Worm (Caenorhabditis elegans) whole organism, L4/young adult: ENCODE measurements around the gene F49F1.9.

Source experiments
- W03F9.2 ChIP-seq: fragments of 150-350 bp; optimal IDR thresholded peaks from 2 replicates; lab custom pipeline; 2014; ENCODE audit warnings: missing biosample characterization, missing genetic modification characterization
- dao-5 ChIP-seq: sonication (generic microtip); optimal IDR thresholded peaks from 2 replicates; lab custom pipeline; 2016; ENCODE audit warnings: missing genotype, missing genetic modification characterization, moderate library complexity, missing compliant biosample characterization
- him-1 ChIP-seq: sonication (generic microtip); optimal IDR thresholded peaks from 2 replicates; lab custom pipeline; 2016; ENCODE audit warnings: missing genotype, missing genetic modification reagents, missing genetic modification characterization, missing compliant biosample characterization

DNA sequence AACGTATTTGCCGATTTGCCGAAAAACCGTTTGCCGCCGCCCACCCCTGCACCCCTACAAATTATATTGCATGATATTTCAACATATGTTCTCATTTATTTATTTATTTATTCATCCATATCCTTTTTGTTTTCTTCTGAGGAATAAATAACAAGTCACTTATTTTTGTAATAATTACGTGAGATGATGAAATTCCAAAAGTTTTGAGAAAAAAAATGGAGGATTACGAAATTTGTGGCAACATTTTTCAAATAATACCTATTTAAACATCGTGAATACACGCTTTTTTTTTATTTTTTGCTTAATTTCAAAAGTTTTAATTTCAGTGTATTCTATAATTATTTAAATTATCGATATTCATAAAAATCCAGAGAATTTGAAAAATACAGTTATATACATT, 40.4 kb downstream of the F49F1.9 start:
- TF ChIP-seq dao-5 (tag; lab: Kevin White, UChicago) (no peak), him-1 (no peak), W03F9.2 (tag; lab: Kevin White, UChicago) (no peak)
